Fruit fly (Drosophila melanogaster) whole organism, prepupa: ENCODE measurements around the gene CG31244.
A peak's percentile ranks its signal among the peaks of the same experiment; 100 is the strongest.

Source experiments
- Blimp-1 ChIP-seq: fragments of 200-800 bp; sonication (Bioruptor generic); optimal IDR thresholded peaks from 3 replicates; lab custom pipeline; 2017; ENCODE audit warnings: missing biosample characterization, missing genetic modification characterization, mild to moderate bottlenecking, moderate library complexity, missing genetic modification reagents
- CG10631 ChIP-seq: fragments of 200-800 bp; sonication (Bioruptor generic); optimal IDR thresholded peaks from 2 replicates; lab custom pipeline; 2016; ENCODE audit warnings: missing biosample characterization, missing genetic modification characterization
- CG10669 ChIP-seq: fragments of 200-800 bp; sonication (Bioruptor generic); optimal IDR thresholded peaks from 3 replicates; lab custom pipeline; 2018; ENCODE audit warnings: missing biosample characterization, mild to moderate bottlenecking, missing genetic modification characterization, moderate library complexity
- CG11294 ChIP-seq: fragments of 200-800 bp; sonication (Bioruptor generic); IDR thresholded peaks from 2 replicates; pipeline ENCODE4 v1.3.6; 2022; ENCODE audit warnings: missing biosample characterization, missing genetic modification characterization
- CG11902 ChIP-seq: fragments of 200-800 bp; sonication (Bioruptor generic); optimal IDR thresholded peaks from 3 replicates; lab custom pipeline; 2016; ENCODE audit warnings: missing biosample characterization, missing genetic modification characterization
- CG15336 ChIP-seq: fragments of 200-800 bp; sonication (Bioruptor generic); IDR thresholded peaks from 2 replicates; pipeline ENCODE4 v1.3.6; 2022; ENCODE audit warnings: missing biosample characterization, missing genetic modification characterization
- CG16779 ChIP-seq: fragments of 200-800 bp; sonication (Bioruptor generic); optimal IDR thresholded peaks from 3 replicates; lab custom pipeline; 2017; ENCODE audit warnings: missing biosample characterization, mild to moderate bottlenecking, missing genetic modification characterization
- CG3032 ChIP-seq: fragments of 200-800 bp; optimal IDR thresholded peaks from 2 replicates; lab custom pipeline; 2019; ENCODE audit warnings: missing biosample characterization, mild to moderate bottlenecking, missing genetic modification characterization, moderate library complexity
- CG32006 ChIP-seq: fragments of 200-800 bp; sonication (Bioruptor generic); optimal IDR thresholded peaks from 3 replicates; lab custom pipeline; 2017; ENCODE audit warnings: missing biosample characterization, mild to moderate bottlenecking, missing genetic modification characterization
- CG34406 ChIP-seq: fragments of 200-800 bp; sonication (Bioruptor generic); optimal IDR thresholded peaks from 3 replicates; lab custom pipeline; 2016; ENCODE audit warnings: missing biosample characterization, missing genetic modification characterization
- CG3919 ChIP-seq: fragments of 200-800 bp; sonication (Bioruptor generic); optimal IDR thresholded peaks from 3 replicates; lab custom pipeline; 2016; ENCODE audit warnings: missing biosample characterization, missing genetic modification characterization
- CG4318 ChIP-seq: fragments of 200-800 bp; sonication (Bioruptor generic); optimal IDR thresholded peaks from 3 replicates; lab custom pipeline; 2017; ENCODE audit warnings: missing biosample characterization, mild to moderate bottlenecking, missing genetic modification characterization
- CG6808 ChIP-seq: fragments of 200-800 bp; sonication (Bioruptor generic); optimal IDR thresholded peaks from 3 replicates; lab custom pipeline; 2017; ENCODE audit warnings: missing biosample characterization, missing genetic modification characterization, mild to moderate bottlenecking, moderate library complexity, missing genetic modification reagents
- CG7368 ChIP-seq: fragments of 200-800 bp; sonication (Bioruptor generic); optimal IDR thresholded peaks from 3 replicates; lab custom pipeline; 2016; ENCODE audit warnings: missing biosample characterization, missing genetic modification characterization
- CG8119 ChIP-seq: fragments of 200-800 bp; sonication (Bioruptor generic); IDR thresholded peaks from 3 replicates; pipeline ENCODE4 v1.3.6; 2022; ENCODE audit warnings: missing biosample characterization, missing genetic modification characterization
- CG8632 ChIP-seq: fragments of 200-800 bp; sonication (Bioruptor generic); optimal IDR thresholded peaks from 3 replicates; lab custom pipeline; 2016; ENCODE audit warnings: missing biosample characterization, missing genetic modification characterization
- Eip75B ChIP-seq: fragments of 200-800 bp; sonication (Bioruptor generic); optimal IDR thresholded peaks from 3 replicates; lab custom pipeline; 2016; ENCODE audit warnings: missing biosample characterization, missing genetic modification characterization
- Eip78C ChIP-seq: fragments of 200-800 bp; sonication (Bioruptor generic); peaks from one replicate; lab custom pipeline; 2016; ENCODE audit warnings: missing biosample characterization, missing genetic modification characterization
- Hr38 ChIP-seq: sonication (Bioruptor generic); optimal IDR thresholded peaks from 2 replicates; lab custom pipeline; 2016; ENCODE audit warnings: missing biosample characterization, missing genetic modification characterization
- Hr4 ChIP-seq: fragments of 200-800 bp; sonication (Bioruptor generic); optimal IDR thresholded peaks from 3 replicates; lab custom pipeline; 2016; ENCODE audit warnings: missing biosample characterization, missing genetic modification characterization
- Lpt ChIP-seq: fragments of 200-800 bp; sonication (Bioruptor generic); optimal IDR thresholded peaks from 3 replicates; lab custom pipeline; 2016; ENCODE audit warnings: missing biosample characterization, missing genetic modification characterization
- OdsH ChIP-seq: fragments of 200-800 bp; sonication (Bioruptor generic); optimal IDR thresholded peaks from 3 replicates; lab custom pipeline; 2016; ENCODE audit warnings: missing biosample characterization, missing genetic modification characterization
- Smox ChIP-seq: fragments of 200-800 bp; sonication (Bioruptor generic); optimal IDR thresholded peaks from 3 replicates; lab custom pipeline; 2016; ENCODE audit warnings: missing biosample characterization, missing genetic modification characterization
- Sox102F ChIP-seq: fragments of 200-800 bp; sonication (Bioruptor generic); optimal IDR thresholded peaks from 2 replicates; lab custom pipeline; 2016; ENCODE audit warnings: missing biosample characterization, mild to moderate bottlenecking, missing genetic modification characterization
- Sox14 ChIP-seq: fragments of 200-800 bp; sonication (Bioruptor generic); optimal IDR thresholded peaks from 3 replicates; lab custom pipeline; 2016; ENCODE audit warnings: missing biosample characterization, missing genetic modification characterization
- achi ChIP-seq: fragments of 200-800 bp; sonication (Bioruptor generic); optimal IDR thresholded peaks from 3 replicates; lab custom pipeline; 2016; ENCODE audit warnings: missing biosample characterization, missing genetic modification characterization
- acj6 ChIP-seq: fragments of 200-800 bp; sonication (Bioruptor generic); optimal IDR thresholded peaks from 3 replicates; lab custom pipeline; 2016; ENCODE audit warnings: missing biosample characterization, missing genetic modification characterization
- cyc ChIP-seq: fragments of 200-800 bp; sonication (Bioruptor generic); optimal IDR thresholded peaks from 3 replicates; lab custom pipeline; 2016; ENCODE audit warnings: missing biosample characterization, missing genetic modification characterization
- dac ChIP-seq: fragments of 200-800 bp; sonication (Bioruptor generic); optimal IDR thresholded peaks from 2 replicates; lab custom pipeline; 2017; ENCODE audit warnings: missing biosample characterization, mild to moderate bottlenecking, missing genetic modification characterization
- dsx ChIP-seq: fragments of 200-800 bp; optimal IDR thresholded peaks from 3 replicates; lab custom pipeline; 2019; ENCODE audit warnings: missing biosample characterization, mild to moderate bottlenecking, missing genetic modification characterization, moderate library complexity; ENCODE audit not compliant: poor library complexity, severe bottlenecking
- esn ChIP-seq: fragments of 200-800 bp; sonication (Bioruptor generic); optimal IDR thresholded peaks from 2 replicates; lab custom pipeline; 2016; ENCODE audit warnings: missing biosample characterization, mild to moderate bottlenecking, missing genetic modification characterization, moderate library complexity
- fd59A ChIP-seq: fragments of 200-800 bp; sonication (Bioruptor generic); optimal IDR thresholded peaks from 2 replicates; lab custom pipeline; 2017; ENCODE audit warnings: missing biosample characterization, mild to moderate bottlenecking, missing genetic modification characterization, missing genetic modification reagents
- fd85E ChIP-seq: fragments of 200-800 bp; sonication (Bioruptor generic); optimal IDR thresholded peaks from 3 replicates; lab custom pipeline; 2016; ENCODE audit warnings: missing biosample characterization, missing genetic modification characterization
- fkh ChIP-seq: fragments of 200-800 bp; sonication (Bioruptor generic); optimal IDR thresholded peaks from 3 replicates; lab custom pipeline; 2017; ENCODE audit warnings: missing biosample characterization, mild to moderate bottlenecking, missing genetic modification characterization, moderate library complexity
- lz ChIP-seq: fragments of 200-800 bp; sonication (Bioruptor generic); optimal IDR thresholded peaks from 3 replicates; lab custom pipeline; 2016; ENCODE audit warnings: missing biosample characterization, missing genetic modification characterization
- net ChIP-seq: fragments of 200-800 bp; sonication (Bioruptor generic); optimal IDR thresholded peaks from 3 replicates; lab custom pipeline; 2016; ENCODE audit warnings: missing biosample characterization, missing genetic modification characterization
- pdm3 ChIP-seq: fragments of 200-800 bp; sonication (Bioruptor generic); optimal IDR thresholded peaks from 3 replicates; lab custom pipeline; 2016; ENCODE audit warnings: missing biosample characterization, missing genetic modification characterization
- ss ChIP-seq, 2 experiments: fragments of 200-800 bp; sonication (Bioruptor generic); optimal IDR thresholded peaks; 2 replicates in 1 of 2; 3 replicates in 1 of 2; lab custom pipeline; 2017 to 2018; ENCODE audit warnings: mild to moderate bottlenecking in 2 of 2, missing biosample characterization in 2 of 2, missing genetic modification characterization in 2 of 2, moderate library complexity in 1 of 2
- svp ChIP-seq: fragments of 200-800 bp; sonication (Bioruptor generic); peaks from one replicate; lab custom pipeline; 2016; ENCODE audit warnings: missing biosample characterization, missing genetic modification characterization
- topi ChIP-seq: fragments of 200-800 bp; sonication (Bioruptor generic); optimal IDR thresholded peaks from 3 replicates; lab custom pipeline; 2016; ENCODE audit warnings: missing biosample characterization, missing genetic modification characterization
- vri ChIP-seq: fragments of 200-800 bp; sonication (Bioruptor generic); optimal IDR thresholded peaks from 3 replicates; lab custom pipeline; 2016; ENCODE audit warnings: missing biosample characterization, mild to moderate bottlenecking, missing genetic modification characterization

Gene CG31244

DNA sequence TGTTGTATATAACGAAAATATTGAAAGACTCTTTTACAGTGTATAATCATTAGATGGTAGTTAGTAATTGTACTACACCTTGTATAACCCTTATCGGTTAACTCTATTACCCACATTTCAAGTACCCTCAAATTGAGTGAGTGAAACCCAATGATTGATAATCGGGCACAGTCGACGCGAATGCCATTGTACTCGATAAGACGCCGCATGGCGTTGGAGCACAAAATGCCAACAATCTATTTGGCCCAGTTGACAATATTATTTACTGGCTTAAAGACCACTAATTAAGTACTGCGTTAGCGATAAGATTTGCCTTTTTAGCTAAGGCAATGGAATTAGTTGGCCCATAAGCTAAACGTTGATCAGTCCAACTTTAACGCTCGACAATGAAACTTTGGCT lies 10.8 kb downstream of the CG31244 start, which contains the start of gene CG3734:
Gene CG3734, plus strand, starts transcription at position 254 of the 400 bp plus-strand sequence.
- TF ChIP-seq fd59A (no peak), Smox (GFP tag; lab: Kevin White, UChicago) (no peak), lz (no peak), vri (peak; percentile 73), dsx (GFP tag; lab: Kevin White, UChicago) (no peak), CG8632 (GFP tag; lab: Kevin White, UChicago) (no peak)

DNA sequence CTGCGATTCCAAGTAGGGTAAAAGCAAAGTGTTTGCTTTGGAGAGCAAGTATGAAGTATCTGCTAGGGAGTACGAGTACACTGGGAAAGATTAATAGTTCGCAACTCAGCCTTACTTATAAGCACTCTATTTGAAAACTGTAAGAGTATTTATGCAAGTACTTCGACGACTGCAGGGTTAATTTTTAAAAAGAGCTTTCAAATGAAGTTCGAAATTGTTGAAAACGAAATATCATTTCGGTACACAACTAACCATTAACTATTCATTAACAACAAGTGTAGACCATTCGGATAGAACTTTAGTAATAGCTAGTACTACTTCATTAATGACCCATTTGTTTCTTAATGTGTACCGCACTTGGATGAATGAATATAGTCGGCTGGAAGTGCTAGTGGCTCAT lies 15.1 kb downstream of the CG31244 start:
- TF ChIP-seq esn (GFP tag; lab: Kevin White, UChicago) (no peak), dac (GFP tag; lab: Kevin White, UChicago) (no peak), CG7368 (no peak), CG32006 (GFP tag; lab: Kevin White, UChicago) (peak; percentile 57), CG6808 (GFP tag; lab: Kevin White, UChicago) (no peak), Hr4 (peak; percentile 39), CG4318 (GFP tag; lab: Kevin White, UChicago) (no peak), CG8632 (GFP tag; lab: Kevin White, UChicago) (no peak), CG16779 (no peak), cyc (no peak), Sox14 (GFP tag; lab: Kevin White, UChicago) (no peak), net (no peak), Sox102F (GFP tag; lab: Kevin White, UChicago) (no peak), Eip78C (GFP tag; lab: Kevin White, UChicago) (no peak), svp (no peak), fkh (GFP tag; lab: Kevin White, UChicago) (no peak), CG11294 (GFP tag; lab: Robert Waterston, UW) (no peak), ss (GFP tag; optimal IDR thresholded peaks at IDR 0.05; lab: Kevin White, UChicago) (no peak), pdm3 (GFP tag; lab: Kevin White, UChicago) (no peak), CG8119 (GFP tag; lab: Robert Waterston, UW) (no peak), fd59A (no peak), Smox (GFP tag; lab: Kevin White, UChicago) (no peak), CG10631 (GFP tag; lab: Kevin White, UChicago) (peak; percentile 41), Blimp-1 (GFP tag; lab: Kevin White, UChicago) (no peak), achi (GFP tag; lab: Kevin White, UChicago) (peak; percentile 9), Hr38 (GFP tag; lab: Kevin White, UChicago) (no peak), acj6 (GFP tag; lab: Kevin White, UChicago) (no peak), CG10669 (GFP tag; lab: Kevin White, UChicago) (no peak), topi (no peak), CG11902 (GFP tag; lab: Kevin White, UChicago) (no peak), Eip75B (GFP tag; lab: Kevin White, UChicago) (peak; percentile 15), CG34406 (GFP tag; lab: Kevin White, UChicago) (no peak), dsx (GFP tag; lab: Kevin White, UChicago) (no peak), CG15336 (GFP tag; lab: Robert Waterston, UW) (no peak), CG3919 (GFP tag; lab: Kevin White, UChicago) (no peak), OdsH (peak; percentile 26), CG3032 (tag; lab: Kevin White, UChicago) (no peak), fd85E (GFP tag; lab: Kevin White, UChicago) (no peak), Lpt (GFP tag; lab: Kevin White, UChicago) (no peak)
